Worm (Caenorhabditis elegans): ENCODE measurements around the gene srv-28.

- no peak for TF ChIP-seq ceh-9 (tag; optimal IDR thresholded peaks at IDR 0.05)
- TF ChIP-seq eyg-1 (tag; optimal IDR thresholded peaks at IDR 0.05), result no peak
- no peak for TF ChIP-seq ttx-3 (tag; optimal IDR thresholded peaks at IDR 0.05)
- no peak for TF ChIP-seq pax-1 (tag; optimal IDR thresholded peaks at IDR 0.05)
- TF ChIP-seq F13H6.1 (tag; optimal IDR thresholded peaks at IDR 0.05), result no peak
- no peak for TF ChIP-seq fkh-6 (tag; optimal IDR thresholded peaks at IDR 0.05)
- TF ChIP-seq tbx-2 (tag; optimal IDR thresholded peaks at IDR 0.05), result no peak
- TF ChIP-seq madf-2 (tag; optimal IDR thresholded peaks at IDR 0.05), result no peak
- no peak for TF ChIP-seq pqm-1 (tag; optimal IDR thresholded peaks at IDR 0.05)
- no peak for TF ChIP-seq ets-4 (tag; optimal IDR thresholded peaks at IDR 0.05)
- TF ChIP-seq odd-2 (tag; optimal IDR thresholded peaks at IDR 0.05), result no peak
Observed at ce11 chrIV:6275671-6276209, 12.6 kb upstream of the srv-28 start, which contains the start of the genes aat-4 and T13A10.1.
